Worm (Caenorhabditis elegans): Measurements from ENCODE around the gene Y43F8B.2.

- TF ChIP-seq unc-39 (tag; optimal IDR thresholded peaks at IDR 0.05) (no peak), nhr-77 (tag; optimal IDR thresholded peaks at IDR 0.05) (no peak), ztf-11 (tag; optimal IDR thresholded peaks at IDR 0.05) (no peak), mdl-1 (tag; optimal IDR thresholded peaks at IDR 0.05) (no peak), nhr-237 (tag; optimal IDR thresholded peaks at IDR 0.05) (no peak), skn-1 (tag; optimal IDR thresholded peaks at IDR 0.05) (no peak), unc-62 (GFP tag; optimal IDR thresholded peaks at IDR 0.05) (no peak), sea-2 (GFP tag; optimal IDR thresholded peaks at IDR 0.05) (no peak)
Observed at ce11 chrV:19485690-19486089, 47.2 kb downstream of the Y43F8B.2 start, which contains the start of gene Y43F8B.18.

Measured in whole organism, L3 larva.